Fruit fly (Drosophila melanogaster): ENCODE data around the gene Cp38.
A peak's percentile ranks its signal among the peaks of the same experiment; 100 is the strongest.

Cp38 gene

DNA sequence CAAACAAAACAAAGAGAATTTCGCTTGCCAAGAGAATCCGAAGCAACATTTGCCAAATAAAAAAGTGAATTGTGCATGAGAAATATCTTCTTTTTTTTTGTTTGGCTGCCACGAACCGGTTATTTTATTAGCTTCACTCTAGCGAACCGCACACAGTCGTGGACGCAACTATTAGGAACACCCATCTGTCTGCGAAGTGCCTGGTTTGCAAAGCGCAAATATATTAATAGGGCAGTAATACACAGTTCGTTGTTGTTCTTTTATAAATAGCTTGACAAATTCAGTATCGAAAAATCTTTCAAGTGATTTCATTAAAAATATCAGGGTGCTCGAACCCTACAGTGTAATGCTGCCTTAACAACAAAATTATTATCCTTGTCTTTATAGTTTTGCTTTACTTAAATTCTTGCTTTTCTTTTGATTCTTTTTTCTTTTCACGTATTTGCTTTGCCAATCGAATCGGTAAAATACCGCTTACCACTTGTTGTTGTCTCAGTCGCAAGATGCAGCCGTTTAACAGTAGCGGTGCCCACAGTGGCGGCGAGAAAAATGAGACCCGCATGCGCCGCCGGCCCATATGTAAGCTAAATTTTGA is 9.9 kb downstream of the Cp38 start (continued):
- peak; percentile 13 for TF ChIP-seq sqz (GFP tag; optimal IDR thresholded peaks at IDR 0.05)
- TF ChIP-seq HLH54F (GFP tag; optimal IDR thresholded peaks at IDR 0.05), result peak; percentile 18
- peak; percentile 30 for TF ChIP-seq mam (GFP tag; optimal IDR thresholded peaks at IDR 0.05)

DNA sequence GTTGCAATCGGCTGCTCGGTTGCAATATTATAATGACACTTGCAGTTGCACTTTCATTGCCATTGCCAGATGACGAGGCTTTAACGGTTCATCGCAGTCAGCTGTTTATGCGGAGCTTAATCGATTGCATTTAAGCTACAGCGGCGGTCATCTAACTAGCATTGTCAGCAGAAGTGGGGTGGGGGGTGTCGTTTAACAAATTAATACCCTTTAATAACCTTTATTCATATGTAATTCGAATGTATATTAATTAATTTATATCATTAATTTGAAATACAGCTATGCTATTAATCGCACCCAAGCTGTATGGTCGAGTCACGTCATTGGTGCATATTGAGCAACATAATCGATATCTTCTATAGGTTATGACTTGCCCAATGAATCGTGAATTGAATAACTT is 11.2 kb downstream of the Cp38 start:
- no peak for TF ChIP-seq CG10543 (GFP tag; optimal IDR thresholded peaks at IDR 0.05)
- peak; percentile 64 for TF ChIP-seq CG5245 (GFP tag; optimal IDR thresholded peaks at IDR 0.05)
- no peak for TF ChIP-seq sd (tag; optimal IDR thresholded peaks at IDR 0.05)
- TF ChIP-seq Fer2 (tag; optimal IDR thresholded peaks at IDR 0.05), result peak; percentile 35
- TF ChIP-seq Dbx (GFP tag; IDR thresholded peaks at IDR 0.05), result 0 out of 3 replicates have a peak, but pooled peaks have one; percentile 16
- TF ChIP-seq fd64A (GFP tag; optimal IDR thresholded peaks at IDR 0.05), result peak; percentile 64
- TF ChIP-seq Drgx (GFP tag; IDR thresholded peaks at IDR 0.05), result peak; percentile 88
- TF ChIP-seq Six4 (GFP tag; optimal IDR thresholded peaks at IDR 0.05), result peak; percentile 74
- TF ChIP-seq Sin3A (optimal IDR thresholded peaks at IDR 0.05), result no peak
- TF ChIP-seq Pdp1 (GFP tag; optimal IDR thresholded peaks at IDR 0.05), result peak; percentile 17 to 46
- TF ChIP-seq fd3F (GFP tag; optimal IDR thresholded peaks at IDR 0.05), result peak; percentile 47
- TF ChIP-seq Stat92E (GFP tag; optimal IDR thresholded peaks at IDR 0.05), result no peak
- peak; percentile 36 for TF ChIP-seq CG18764 (GFP tag; optimal IDR thresholded peaks at IDR 0.05)
- TF ChIP-seq CG14860 (GFP tag; IDR thresholded peaks at IDR 0.05; ENCODE audit: partially characterized antibody), result no peak
- TF ChIP-seq CG9797 (GFP tag; optimal IDR thresholded peaks at IDR 0.05), result no peak
- TF ChIP-seq Eip74EF (GFP tag; optimal IDR thresholded peaks at IDR 0.05), result peak in 1 of 2 experiments; percentile 65
- no peak for TF ChIP-seq sna (GFP tag; IDR thresholded peaks at IDR 0.05; ENCODE audit: partially characterized antibody)
- peak; percentile 78; the same call in 1 of the 2 replicates for TF ChIP-seq peb (GFP tag; IDR thresholded peaks at IDR 0.05)
- peak; percentile 43 for TF ChIP-seq CG9727 (GFP tag; optimal IDR thresholded peaks at IDR 0.05)
- TF ChIP-seq CG17612 (GFP tag; IDR thresholded peaks at IDR 0.05), result no peak
- peak; percentile 55 for TF ChIP-seq Dek (tag; optimal IDR thresholded peaks at IDR 0.05)
- TF ChIP-seq NC2β (GFP tag; optimal IDR thresholded peaks at IDR 0.05), result no peak
- TF ChIP-seq wdn (GFP tag; IDR thresholded peaks at IDR 0.05), result peak; percentile 47; the same call in 1 of the 2 replicates
- peak; percentile 15 for TF ChIP-seq pum (GFP tag; optimal IDR thresholded peaks at IDR 0.05)
- TF ChIP-seq zfh1 (GFP tag; IDR thresholded peaks at IDR 0.05), result peak; percentile 84
- TF ChIP-seq Side (GFP tag; optimal IDR thresholded peaks at IDR 0.05), result no peak
- TF ChIP-seq D (optimal IDR thresholded peaks at IDR 0.05), result no peak
- peak; percentile 71 for TF ChIP-seq D (GFP tag; optimal IDR thresholded peaks at IDR 0.05)
- peak; percentile 87 for TF ChIP-seq unpg (GFP tag; optimal IDR thresholded peaks at IDR 0.05)
- TF ChIP-seq CG3838 (GFP tag; optimal IDR thresholded peaks at IDR 0.05), result no peak
- TF ChIP-seq odd (GFP tag; optimal IDR thresholded peaks at IDR 0.05), result peak; percentile 62
- peak; percentile 82 for TF ChIP-seq tgo (GFP tag; IDR thresholded peaks at IDR 0.05)
- peak; percentile 64 for TF ChIP-seq CG10654 (GFP tag; optimal IDR thresholded peaks at IDR 0.05)
- no peak for TF ChIP-seq eyg (GFP tag; optimal IDR thresholded peaks at IDR 0.05)
- TF ChIP-seq zen (tag; optimal IDR thresholded peaks at IDR 0.05), result peak; percentile 45
- peak; percentile 65 for TF ChIP-seq org-1 (GFP tag; optimal IDR thresholded peaks at IDR 0.05)
- peak in 1 of 2 experiments; percentile 85 for TF ChIP-seq bsh (GFP tag; optimal IDR thresholded peaks at IDR 0.05)
- TF ChIP-seq chm (GFP tag; IDR thresholded peaks at IDR 0.05), result peak; percentile 80; the same call in 1 of the 2 replicates
- TF ChIP-seq HHEX (GFP tag; optimal IDR thresholded peaks at IDR 0.05), result peak; percentile 74
- TF ChIP-seq cg (GFP tag; optimal IDR thresholded peaks at IDR 0.05), result no peak
- TF ChIP-seq tap (tag; optimal IDR thresholded peaks at IDR 0.05), result peak; percentile 86
- no peak; the same call in 1 of the 2 replicates for TF ChIP-seq gsb (GFP tag; IDR thresholded peaks at IDR 0.05)
- peak; percentile 78 for TF ChIP-seq nmo (GFP tag; optimal IDR thresholded peaks at IDR 0.05)
- peak; percentile 57 for TF ChIP-seq CG18619 (GFP tag; optimal IDR thresholded peaks at IDR 0.05)
- TF ChIP-seq Dref (GFP tag; IDR thresholded peaks at IDR 0.05), result no peak
